Worm (Caenorhabditis elegans): ENCODE results near the gene K07F5.17.

The K07F5.17 gene

ce11 chrIV:9799129-9799528, 43.0 kb upstream of the K07F5.17 start, which contains the start of gene fat-4:
TSS of gene fat-4 (plus strand) at chrIV:9799429.
- TF ChIP-seq unc-62 (GFP tag; optimal IDR thresholded peaks at IDR 0.05) (no peak), ces-1 (GFP tag; optimal IDR thresholded peaks at IDR 0.05) (no peak), elt-3 (tag; optimal IDR thresholded peaks at IDR 0.05) (no peak), M03D4.4 (tag; optimal IDR thresholded peaks at IDR 0.05) (no peak), unc-120 (tag; optimal IDR thresholded peaks at IDR 0.05; ENCODE audit: poor library complexity, severe bottlenecking) (no peak), mab-5 (tag; optimal IDR thresholded peaks at IDR 0.05) (no peak), sem-2 (GFP tag; optimal IDR thresholded peaks at IDR 0.05) (no peak), mls-2 (tag; optimal IDR thresholded peaks at IDR 0.05) (no peak), lin-32 (GFP tag; optimal IDR thresholded peaks at IDR 0.05) (no peak), pha-4 (tag; optimal IDR thresholded peaks at IDR 0.05) (no peak), nhr-12 (tag; optimal IDR thresholded peaks at IDR 0.05) (no peak), nhr-2 (tag; optimal IDR thresholded peaks at IDR 0.05) (no peak), sptf-1 (tag; optimal IDR thresholded peaks at IDR 0.05) (no peak), mep-1 (tag; optimal IDR thresholded peaks at IDR 0.05) (no peak), snpc-4 (tag; optimal IDR thresholded peaks at IDR 0.05) (no peak), lin-13 (tag; optimal IDR thresholded peaks at IDR 0.05) (no peak), bed-3 (GFP tag; optimal IDR thresholded peaks at IDR 0.05) (no peak), unc-39 (tag; optimal IDR thresholded peaks at IDR 0.05) (no peak), flh-1 (GFP tag; optimal IDR thresholded peaks at IDR 0.05) (no peak)

- TF ChIP-seq unc-62 (GFP tag; optimal IDR thresholded peaks at IDR 0.05) (no peak), flh-1 (GFP tag; optimal IDR thresholded peaks at IDR 0.05) (no peak), ztf-11 (tag; optimal IDR thresholded peaks at IDR 0.05) (no peak), nhr-28 (tag; optimal IDR thresholded peaks at IDR 0.05) (no peak), bed-3 (GFP tag; optimal IDR thresholded peaks at IDR 0.05) (no peak), sem-2 (GFP tag; optimal IDR thresholded peaks at IDR 0.05) (no peak), mls-2 (tag; optimal IDR thresholded peaks at IDR 0.05) (no peak), elt-3 (tag; optimal IDR thresholded peaks at IDR 0.05) (no peak), nhr-2 (tag; optimal IDR thresholded peaks at IDR 0.05) (no peak), ceh-43 (GFP tag; optimal IDR thresholded peaks at IDR 0.05) (no peak), hlh-1 (tag; optimal IDR thresholded peaks at IDR 0.05) (no peak), cnd-1 (tag; optimal IDR thresholded peaks at IDR 0.05) (no peak), pha-4 (tag; optimal IDR thresholded peaks at IDR 0.05) (no peak), ceh-83 (GFP tag; optimal IDR thresholded peaks at IDR 0.05) (no peak), sptf-1 (tag; optimal IDR thresholded peaks at IDR 0.05) (no peak), nhr-237 (tag; optimal IDR thresholded peaks at IDR 0.05) (no peak), unc-39 (tag; optimal IDR thresholded peaks at IDR 0.05) (no peak), lin-32 (GFP tag; optimal IDR thresholded peaks at IDR 0.05) (no peak), mep-1 (tag; optimal IDR thresholded peaks at IDR 0.05) (no peak), unc-120 (tag; optimal IDR thresholded peaks at IDR 0.05; ENCODE audit: poor library complexity, severe bottlenecking) (no peak)
These were observed 42.5 kb upstream of the K07F5.17 start for ce11 chrIV:9799664-9800063.

- TF ChIP-seq snpc-4 (tag; optimal IDR thresholded peaks at IDR 0.05), result no peak
- no peak for TF ChIP-seq bed-3 (GFP tag; optimal IDR thresholded peaks at IDR 0.05)
- no peak for TF ChIP-seq ham-2 (GFP tag; optimal IDR thresholded peaks at IDR 0.05)
- no peak for TF ChIP-seq ceh-43 (GFP tag; optimal IDR thresholded peaks at IDR 0.05)
- no peak for TF ChIP-seq nhr-76 (tag; optimal IDR thresholded peaks at IDR 0.05)
- no peak for TF ChIP-seq M03D4.4 (tag; optimal IDR thresholded peaks at IDR 0.05)
- no peak for TF ChIP-seq nhr-12 (tag; optimal IDR thresholded peaks at IDR 0.05)
These were observed 40.8 kb upstream of the K07F5.17 start for ce11 chrIV:9801418-9801817.

ce11 chrIV:9802711-9803110, 39.5 kb upstream of the K07F5.17 start, which contains the start of gene fat-3:
TSS of gene fat-3 (plus strand) at chrIV:9803023.
- TF ChIP-seq unc-62 (GFP tag; optimal IDR thresholded peaks at IDR 0.05) (no peak), lin-32 (GFP tag; optimal IDR thresholded peaks at IDR 0.05) (no peak), unc-120 (tag; optimal IDR thresholded peaks at IDR 0.05; ENCODE audit: poor library complexity, severe bottlenecking) (no peak), drap-1 (GFP tag; optimal IDR thresholded peaks at IDR 0.05) (no peak), lsy-2 (tag; optimal IDR thresholded peaks at IDR 0.05) (no peak), bed-3 (GFP tag; optimal IDR thresholded peaks at IDR 0.05) (no peak), snpc-4 (tag; optimal IDR thresholded peaks at IDR 0.05) (no peak), flh-1 (GFP tag; optimal IDR thresholded peaks at IDR 0.05) (no peak), ceh-83 (GFP tag; optimal IDR thresholded peaks at IDR 0.05) (no peak), nhr-237 (tag; optimal IDR thresholded peaks at IDR 0.05) (no peak), elt-3 (tag; optimal IDR thresholded peaks at IDR 0.05) (no peak), sem-2 (GFP tag; optimal IDR thresholded peaks at IDR 0.05) (no peak), elt-1 (tag; optimal IDR thresholded peaks at IDR 0.05; ENCODE audit: borderline replicate concordance, insufficient read depth) (no peak), sptf-1 (tag; optimal IDR thresholded peaks at IDR 0.05) (no peak)

Data from whole organism, mixed stage, embryonic.